Fruit fly (Drosophila melanogaster) Kc167 (cell line): ENCODE measurements around the gene spdi.

Experiments used
- Myc ChIP-seq: fragments of >200 bp; optimal IDR thresholded peaks from 2 replicates; lab custom pipeline; 2017; ENCODE audit warnings: missing external identifiers
- Sin3A ChIP-seq: fragments of >200 bp; optimal IDR thresholded peaks from 2 replicates; lab custom pipeline; 2018; ENCODE audit warnings: missing external identifiers
- h ChIP-seq: fragments of >200 bp; optimal IDR thresholded peaks from 3 replicates; lab custom pipeline; 2018; ENCODE audit warnings: missing external identifiers
- insv ChIP-seq: fragments of >200 bp; optimal IDR thresholded peaks from 3 replicates; lab custom pipeline; 2018; ENCODE audit warnings: missing external identifiers
- psq ChIP-seq: fragments of >200 bp; optimal IDR thresholded peaks from 2 replicates; lab custom pipeline; 2017; ENCODE audit warnings: missing external identifiers
- ttk ChIP-seq: sonication (Bioruptor generic); optimal IDR thresholded peaks from 2 replicates; lab custom pipeline; 2017; ENCODE audit warnings: missing external identifiers

- no peak for TF ChIP-seq Myc (lab: Kevin White, UChicago)
- no peak for TF ChIP-seq h
- TF ChIP-seq psq (lab: Kevin White, UChicago) = no peak
- TF ChIP-seq insv (lab: Kevin White, UChicago) = no peak
- no peak for TF ChIP-seq Sin3A (lab: Kevin White, UChicago)
- no peak for TF ChIP-seq ttk (lab: Kevin White, UChicago)
Observed at dm6 chrX:610048-610447, 9.9 kb downstream of the spdi start.
